Worm (Caenorhabditis elegans): Measurements from ENCODE around the gene fmi-1.
A peak's percentile ranks its signal among the peaks of the same experiment; 100 is the strongest.

The fmi-1 gene

DNA sequence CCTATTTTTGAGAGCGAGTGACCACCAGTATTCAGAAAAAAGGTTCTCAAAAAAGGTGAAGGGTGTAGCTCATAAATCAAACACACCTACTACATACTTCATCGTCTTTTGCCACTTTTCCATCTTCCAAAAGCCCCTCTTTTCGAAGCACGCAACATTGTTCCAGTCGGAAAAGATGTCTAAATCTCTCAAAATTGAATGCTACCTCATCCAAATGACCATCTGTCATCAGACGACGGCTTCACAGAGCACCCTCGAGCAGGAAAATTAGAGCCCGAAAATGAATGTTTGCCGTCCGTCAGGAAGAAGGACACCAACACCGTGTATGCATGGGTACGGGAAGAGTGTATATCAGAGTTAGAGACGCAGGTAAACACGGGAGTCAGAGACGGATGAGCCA, 2.7 kb downstream of the fmi-1 start:
- no peak for TF ChIP-seq nhr-80 (tag; optimal IDR thresholded peaks at IDR 0.05)
- no peak for TF ChIP-seq ceh-79 (tag; optimal IDR thresholded peaks at IDR 0.05)
- TF ChIP-seq xnd-1 (tag; optimal IDR thresholded peaks at IDR 0.05): no peak
- TF ChIP-seq pha-4 (tag; optimal IDR thresholded peaks at IDR 0.05): no peak
- TF ChIP-seq B0261.1 (tag; optimal IDR thresholded peaks at IDR 0.05): no peak
- TF ChIP-seq nhr-27 (tag; optimal IDR thresholded peaks at IDR 0.05): no peak
- TF ChIP-seq zim-3 (tag; optimal IDR thresholded peaks at IDR 0.05): no peak

DNA sequence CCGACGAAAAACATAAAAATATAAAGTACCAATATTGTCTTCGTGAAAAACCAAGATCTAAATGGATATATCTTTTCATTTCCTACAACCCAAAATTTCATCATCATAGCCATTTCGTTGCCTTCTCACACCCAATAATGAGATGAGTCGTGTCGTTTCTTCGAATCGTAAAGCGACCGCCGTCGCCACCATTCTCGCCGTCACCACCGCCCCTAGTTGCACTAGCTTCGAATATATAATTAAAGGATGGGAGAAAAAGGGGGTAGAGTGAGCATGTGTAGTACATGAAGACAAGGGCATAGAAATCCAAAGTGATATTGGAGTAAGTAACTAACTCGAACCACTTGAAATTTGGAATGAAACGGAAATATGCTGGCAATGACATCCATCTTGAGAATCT, 3.4 kb downstream of the fmi-1 start:
- no peak for TF ChIP-seq nfya-2 (GFP tag; IDR thresholded peaks at IDR 0.05)
- no peak for TF ChIP-seq sdz-38 (tag; optimal IDR thresholded peaks at IDR 0.05)

DNA sequence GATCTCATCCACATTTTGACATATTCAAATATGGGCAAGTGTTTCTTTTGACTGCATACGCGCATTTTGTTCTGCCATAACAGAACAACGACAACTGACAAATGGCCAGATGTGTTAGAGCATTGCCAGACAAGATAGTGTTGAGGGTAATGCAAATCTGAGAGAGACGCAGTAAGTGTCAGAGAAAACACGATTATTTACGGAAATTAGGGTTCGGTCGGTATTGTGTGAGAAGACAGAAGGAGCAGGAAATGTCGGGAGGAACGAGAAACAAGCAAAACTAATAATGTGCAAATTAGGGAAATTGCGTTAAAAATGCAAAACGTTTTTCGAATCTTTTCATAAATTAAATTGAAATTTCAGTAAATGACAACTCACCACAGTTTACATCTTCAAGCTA, 5.6 kb downstream of the fmi-1 start:
- TF ChIP-seq C17E4.6 (GFP tag; IDR thresholded peaks at IDR 0.05): no peak
- TF ChIP-seq sdz-38 (tag; optimal IDR thresholded peaks at IDR 0.05): no peak
- TF ChIP-seq K12H6.12 (tag; optimal IDR thresholded peaks at IDR 0.05): no peak
- no peak for TF ChIP-seq Y95B8A.8 (GFP tag; IDR thresholded peaks at IDR 0.05)
- TF ChIP-seq T07F8.4 (tag; optimal IDR thresholded peaks at IDR 0.05): no peak
- no peak for TF ChIP-seq unc-62 (GFP tag; optimal IDR thresholded peaks at IDR 0.05)
- no peak for TF ChIP-seq ceh-91 (GFP tag; IDR thresholded peaks at IDR 0.05)
- TF ChIP-seq sptf-2 (GFP tag; optimal IDR thresholded peaks at IDR 0.05): no peak
- TF ChIP-seq ceh-40 (GFP tag; IDR thresholded peaks at IDR 0.05): no peak
- no peak for TF ChIP-seq C06A6.2 (GFP tag; conservative IDR thresholded peaks at IDR 0.05)
- TF ChIP-seq madf-8 (GFP tag; conservative IDR thresholded peaks at IDR 0.05): no peak
- TF ChIP-seq rec-8 (tag; optimal IDR thresholded peaks at IDR 0.05): no peak
- no peak for TF ChIP-seq lsy-27 (tag; optimal IDR thresholded peaks at IDR 0.05; ENCODE audit: borderline replicate concordance, insufficient read depth)
- no peak for TF ChIP-seq bed-2 (GFP tag; IDR thresholded peaks at IDR 0.05)
- no peak for TF ChIP-seq F22D6.2 (tag; optimal IDR thresholded peaks at IDR 0.05)
- no peak for TF ChIP-seq rpc-1 (optimal IDR thresholded peaks at IDR 0.05)
- TF ChIP-seq rpc-1 (tag; optimal IDR thresholded peaks at IDR 0.05): no peak

DNA sequence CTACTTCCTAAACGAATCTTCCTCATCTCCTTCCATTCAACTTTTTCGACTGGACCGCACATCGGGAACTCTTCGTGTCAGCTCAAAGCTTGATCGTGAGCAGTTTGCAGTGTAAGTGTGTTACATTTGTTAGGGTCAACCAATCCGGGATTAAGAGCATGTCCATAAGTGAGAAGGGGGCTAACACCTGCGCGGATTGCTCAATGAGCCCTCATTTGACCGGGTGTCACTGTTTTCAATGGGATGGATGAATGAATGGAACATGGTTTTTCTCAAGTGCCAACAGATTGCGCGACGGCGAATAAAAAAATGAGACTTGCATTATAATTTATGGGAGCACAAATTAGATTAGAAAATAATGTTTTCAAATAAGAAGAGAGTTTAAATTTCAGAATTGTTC, 6.4 kb downstream of the fmi-1 start:
- TF ChIP-seq ztf-22 (GFP tag; optimal IDR thresholded peaks at IDR 0.05) (no peak), ceh-58 (GFP tag; IDR thresholded peaks at IDR 0.05) (0 out of 2 replicates have a peak, but pooled peaks have one; percentile 21), bed-2 (GFP tag; IDR thresholded peaks at IDR 0.05) (no peak), F10E7.11 (tag; optimal IDR thresholded peaks at IDR 0.05) (no peak), nfya-2 (GFP tag; IDR thresholded peaks at IDR 0.05) (no peak), ztf-28 (GFP tag; IDR thresholded peaks at IDR 0.05) (0 out of 2 replicates have a peak, but pooled peaks have one; percentile 20), mel-28 (tag; optimal IDR thresholded peaks at IDR 0.05; ENCODE audit: borderline replicate concordance) (no peak), aptf-3 (GFP tag; IDR thresholded peaks at IDR 0.05) (no peak), sdz-38 (tag; optimal IDR thresholded peaks at IDR 0.05) (no peak), ztf-3 (GFP tag; optimal IDR thresholded peaks at IDR 0.05) (no peak), rec-8 (tag; optimal IDR thresholded peaks at IDR 0.05) (no peak)

DNA sequence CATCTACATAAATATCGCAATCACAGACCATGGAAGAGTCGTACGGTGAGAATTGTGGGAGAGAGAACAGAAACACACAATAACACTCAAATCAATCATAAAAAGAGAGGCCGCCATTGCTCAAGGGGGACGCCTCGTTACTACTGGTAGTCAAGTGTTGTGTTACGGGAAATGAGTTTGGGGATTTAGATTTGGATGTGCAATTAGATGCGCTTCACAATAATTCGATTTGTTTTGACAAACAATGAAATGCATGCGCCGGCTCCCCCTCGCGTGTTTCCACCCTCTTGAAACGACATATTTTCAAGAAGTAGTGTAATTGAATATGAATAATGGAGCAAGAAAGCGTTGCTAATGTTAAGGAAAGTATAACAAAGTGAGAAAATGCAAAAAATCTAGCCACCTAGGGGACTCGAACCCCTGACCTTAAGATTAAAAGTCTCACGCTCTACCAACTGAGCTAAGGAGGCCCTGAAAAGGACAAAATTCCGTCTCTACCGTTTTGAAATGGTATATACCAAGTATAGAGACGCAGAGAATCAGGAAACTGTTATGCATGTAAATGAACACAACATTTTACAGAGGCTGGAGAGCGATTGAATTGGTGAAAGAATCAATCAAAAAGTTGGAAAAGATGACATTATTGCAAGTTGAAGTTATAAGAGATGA, 7.9 kb downstream of the fmi-1 start:
- TF ChIP-seq lsl-1 (GFP tag; optimal IDR thresholded peaks at IDR 0.05) (no peak), hmg-1.2 (GFP tag; IDR thresholded peaks at IDR 0.05) (peak; percentile 32; the same call in 1 of the 2 replicates), ztf-3 (GFP tag; optimal IDR thresholded peaks at IDR 0.05) (no peak), rpc-1 (optimal IDR thresholded peaks at IDR 0.05) (peak; percentile 46), rpc-1 (tag; optimal IDR thresholded peaks at IDR 0.05) (peak; percentile 79), him-1 (tag; optimal IDR thresholded peaks at IDR 0.05) (peak; percentile 41), rec-8 (tag; optimal IDR thresholded peaks at IDR 0.05) (peak in 1 of 2 experiments; percentile 14), lin-26 (GFP tag; IDR thresholded peaks at IDR 0.05) (peak; percentile 82), B0261.1 (tag; optimal IDR thresholded peaks at IDR 0.05) (peak; percentile 61), tbp1 (GFP tag; optimal IDR thresholded peaks at IDR 0.05) (peak; percentile 84), ztf-18 (tag; optimal IDR thresholded peaks at IDR 0.05) (peak; percentile 36), ztf-25 (GFP tag; IDR thresholded peaks at IDR 0.05) (0 out of 2 replicates have a peak, but pooled peaks have one; percentile 21), hsf-1 (GFP tag; IDR thresholded peaks at IDR 0.05) (no peak), D2030.7 (GFP tag; IDR thresholded peaks at IDR 0.05) (peak; percentile 49), dox-1 (GFP tag; IDR thresholded peaks at IDR 0.05) (0 out of 2 replicates have a peak, but pooled peaks have one; percentile 17)
